Fruit fly (Drosophila melanogaster) whole organism, embryonic: ENCODE measurements around the gene CG34117.

ENCODE experiments used
- CG33557 ChIP-seq: fragments of 200-800 bp; sonication (Bioruptor generic); optimal IDR thresholded peaks from 2 replicates; lab custom pipeline; 2019; ENCODE audit warnings: missing biosample characterization, mild to moderate bottlenecking, missing genetic modification characterization, moderate library complexity
- CG34376 ChIP-seq: fragments of 200-800 bp; sonication (Bioruptor generic); optimal IDR thresholded peaks from 2 replicates; lab custom pipeline; 2018; ENCODE audit warnings: missing biosample characterization, mild to moderate bottlenecking, missing genetic modification characterization
- CG4404 ChIP-seq: fragments of 200-800 bp; sonication (Bioruptor generic); IDR thresholded peaks from 2 replicates; pipeline ENCODE4 v1.3.6; 2022; ENCODE audit warnings: missing biosample characterization, missing genetic modification characterization
- CG6765 ChIP-seq: fragments of 200-800 bp; sonication (Bioruptor generic); optimal IDR thresholded peaks from 3 replicates; lab custom pipeline; 2017; ENCODE audit warnings: missing biosample characterization, mild to moderate bottlenecking, missing genetic modification characterization
- NC2β ChIP-seq: fragments of 200-800 bp; sonication (Bioruptor generic); optimal IDR thresholded peaks from 2 replicates; lab custom pipeline; 2016; ENCODE audit warnings: missing biosample characterization, missing genetic modification characterization
- Nf-YA ChIP-seq: fragments of 200-800 bp; sonication (Bioruptor generic); IDR thresholded peaks from 2 replicates; pipeline ENCODE4 v1.3.6; 2022; ENCODE audit warnings: missing biosample characterization, missing genetic modification characterization
- Rfx ChIP-seq: fragments of 200-800 bp; sonication (Bioruptor generic); IDR thresholded peaks from 2 replicates; pipeline ENCODE4 v1.3.6; 2022; ENCODE audit warnings: missing biosample characterization, missing genetic modification characterization
- ase ChIP-seq: fragments of 200-800 bp; sonication (Bioruptor generic); IDR thresholded peaks from 3 replicates; pipeline ENCODE4 v1.3.6; 2022; ENCODE audit warnings: missing biosample characterization, missing genetic modification characterization
- chif ChIP-seq, 2 experiments: fragments of 200-800 bp; sonication (Bioruptor generic); optimal IDR thresholded peaks; 3 replicates each; lab custom pipeline; 2016; ENCODE audit warnings: missing biosample characterization in 2 of 2, missing genetic modification characterization in 2 of 2
- chm ChIP-seq: fragments of 200-800 bp; sonication (Bioruptor generic); IDR thresholded peaks from 2 replicates; pipeline ENCODE4 v1.3.6; 2022; ENCODE audit warnings: missing biosample characterization, missing genetic modification characterization
- dpn ChIP-seq, 2 experiments: fragments of 200-800 bp; sonication (Bioruptor generic); optimal IDR thresholded peaks; 3 replicates each; lab custom pipeline; 2016; ENCODE audit warnings: missing biosample characterization in 2 of 2, missing genetic modification characterization in 2 of 2
- psq ChIP-seq: fragments of 200-800 bp; sonication (Bioruptor generic); optimal IDR thresholded peaks from 2 replicates; lab custom pipeline; 2017; ENCODE audit warnings: missing biosample characterization, missing genetic modification characterization
- sna ChIP-seq: fragments of 200-800 bp; sonication (Bioruptor generic); IDR thresholded peaks from 2 replicates; pipeline ENCODE4 v1.3.6; 2022; ENCODE audit warnings: missing biosample characterization, missing genetic modification characterization; ENCODE audit not compliant: partially characterized antibody
- yki ChIP-seq: fragments of >200 bp; optimal IDR thresholded peaks from 3 replicates; lab custom pipeline; 2018

DNA sequence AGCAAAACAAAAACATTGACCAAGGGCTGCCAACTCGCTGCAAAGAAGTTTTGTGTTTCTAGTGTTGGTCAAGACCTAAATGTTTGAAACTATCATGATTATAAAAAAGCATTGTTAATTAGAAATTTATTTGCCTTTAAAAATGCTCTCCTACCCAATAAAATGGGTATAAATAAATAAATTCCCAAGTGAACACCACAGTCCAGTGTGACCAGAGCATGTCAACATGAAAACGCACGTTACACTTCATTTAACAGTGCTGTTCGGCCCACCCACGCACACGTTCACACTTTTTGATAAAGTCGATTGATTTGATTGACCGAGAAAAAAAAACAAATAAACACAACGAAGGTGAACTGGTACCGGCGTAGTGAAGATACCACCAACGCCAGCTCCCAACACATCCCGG is 4.3 kb upstream of the CG34117 start, which contains the start of the genes CG9356, BBIP1 and CG8135:
- TF ChIP-seq Nf-YA (GFP tag; lab: Robert Waterston, UW) (peak; percentile 30; the same call in 1 of the 2 replicates), yki (no peak), chm (no peak), NC2β (GFP tag; lab: Kevin White, UChicago) (peak; percentile 88), Rfx (GFP tag; lab: Robert Waterston, UW) (peak; percentile 55), sna (GFP tag; lab: Robert Waterston, UW) (no peak), CG6765 (GFP tag; lab: Kevin White, UChicago) (peak; percentile 44), ase (GFP tag; lab: Robert Waterston, UW) (no peak), chif (GFP tag; optimal IDR thresholded peaks at IDR 0.05; lab: Kevin White, UChicago) (peak; percentile 81 to 83), CG4404 (GFP tag; lab: Robert Waterston, UW) (peak; percentile 37; the same call in 1 of the 2 replicates), CG34376 (GFP tag; lab: Kevin White, UChicago) (peak; percentile 65), CG33557 (GFP tag; lab: Kevin White, UChicago) (peak; percentile 36), psq (peak; percentile 59), dpn (GFP tag; optimal IDR thresholded peaks at IDR 0.05; lab: Kevin White, UChicago) (peak; percentile 78 to 89)
